Worm (Caenorhabditis elegans): ENCODE data around the gene irld-12.

DNA sequence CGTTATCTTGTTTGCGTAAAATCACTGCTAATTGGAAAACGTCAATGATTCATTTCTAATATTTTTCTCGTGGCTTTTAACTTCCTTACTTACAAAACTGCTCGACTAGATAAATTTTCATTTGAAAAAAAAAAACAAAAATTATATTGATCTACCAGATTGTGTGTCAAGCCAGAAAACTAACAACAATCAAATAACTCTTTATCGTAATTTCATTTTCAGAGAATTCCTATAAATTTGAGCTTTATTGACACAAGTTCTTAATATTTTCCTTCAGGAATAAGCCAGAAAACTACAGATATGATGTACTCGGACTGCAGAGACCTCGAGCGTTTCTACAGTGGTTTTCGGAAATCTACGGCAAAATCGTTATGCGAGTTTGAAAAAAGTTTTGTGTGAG, 44.9 kb downstream of the irld-12 start, which contains the start of gene srw-124:
- TF ChIP-seq daf-12 (tag; optimal IDR thresholded peaks at IDR 0.05) (no peak), ama-1 (optimal IDR thresholded peaks at IDR 0.05) (no peak), aha-1 (tag) (no peak), dve-1 (tag; optimal IDR thresholded peaks at IDR 0.05; ENCODE audit: insufficient read depth) (no peak)
